Fruit fly (Drosophila melanogaster) whole organism, wandering third instar larva: ENCODE results near the gene CG5281.

Experiments
- Dif ChIP-seq: fragments of 200-275, 200-300 bp; sonication (Bioruptor generic); optimal IDR thresholded peaks from 2 replicates; lab custom pipeline; 2018; ENCODE audit warnings: missing biosample characterization, missing genetic modification characterization; ENCODE audit not compliant: partially characterized antibody
- Sp1 ChIP-seq: fragments of 200-800 bp; sonication (Bioruptor generic); optimal IDR thresholded peaks from 3 replicates; lab custom pipeline; 2019; ENCODE audit warnings: missing biosample characterization, mild to moderate bottlenecking, missing genetic modification characterization, moderate library complexity
- brk ChIP-seq: fragments of 200-800 bp; sonication (Bioruptor generic); optimal IDR thresholded peaks from 2 replicates; lab custom pipeline; 2016; ENCODE audit warnings: missing biosample characterization, mild to moderate bottlenecking, missing genetic modification characterization
- fru ChIP-seq: fragments of 200-800 bp; sonication (Bioruptor generic); optimal IDR thresholded peaks from 3 replicates; lab custom pipeline; 2016; ENCODE audit warnings: missing biosample characterization, mild to moderate bottlenecking, missing genetic modification characterization
- h ChIP-seq: fragments of 200-800 bp; sonication (Bioruptor generic); optimal IDR thresholded peaks from 3 replicates; lab custom pipeline; 2016; ENCODE audit warnings: missing biosample characterization, mild to moderate bottlenecking, missing genetic modification characterization
- jim ChIP-seq: fragments of 175-275, 200-325 bp; sonication (Bioruptor generic); optimal IDR thresholded peaks from 2 replicates; lab custom pipeline; 2016; ENCODE audit warnings: missing biosample characterization, mild to moderate bottlenecking, missing genetic modification characterization
- psq ChIP-seq: fragments of 200-800 bp; sonication (Bioruptor generic); optimal IDR thresholded peaks from 3 replicates; lab custom pipeline; 2017; ENCODE audit warnings: missing biosample characterization, mild to moderate bottlenecking, missing genetic modification characterization, moderate library complexity
- tai ChIP-seq: sonication (Bioruptor generic); optimal IDR thresholded peaks from 2 replicates; lab custom pipeline; 2016; ENCODE audit warnings: missing biosample characterization, missing genetic modification characterization

dm6 chr3R:11431395-11431977 lies 4.2 kb upstream of the CG5281 start, which contains the start of the genes RpL24-like and CG5276:
- TF ChIP-seq Dif (GFP tag; lab: Kevin White, UChicago), result no peak
- no peak for TF ChIP-seq fru
- no peak for TF ChIP-seq brk (GFP tag; lab: Kevin White, UChicago)
- no peak for TF ChIP-seq psq (GFP tag; lab: Kevin White, UChicago)
- TF ChIP-seq tai (GFP tag; lab: Kevin White, UChicago), result no peak
- TF ChIP-seq Sp1 (GFP tag; lab: Kevin White, UChicago), result no peak
- no peak for TF ChIP-seq h
- no peak for TF ChIP-seq jim (GFP tag; lab: Kevin White, UChicago)
